Fruit fly (Drosophila melanogaster): ENCODE results near the gene CG42535.

dm6 chr3L:10678545-10679067 is 47.9 kb upstream of the CG42535 start:
- TF ChIP-seq CrebA (GFP tag; optimal IDR thresholded peaks at IDR 0.05; ENCODE audit: borderline replicate concordance) (peak; percentile 51), h (GFP tag; optimal IDR thresholded peaks at IDR 0.05) (peak; percentile 91), dsf (GFP tag; optimal IDR thresholded peaks at IDR 0.05; ENCODE audit: borderline replicate concordance) (no peak), sv (GFP tag; optimal IDR thresholded peaks at IDR 0.05) (peak; percentile 85), OdsH (GFP tag; optimal IDR thresholded peaks at IDR 0.05) (peak; percentile 86), Dfd (GFP tag; optimal IDR thresholded peaks at IDR 0.05) (peak; percentile 74), Sp1 (GFP tag; optimal IDR thresholded peaks at IDR 0.05) (peak; percentile 92), Jra (GFP tag; optimal IDR thresholded peaks at IDR 0.05) (peak; percentile 82), Hr78 (GFP tag; optimal IDR thresholded peaks at IDR 0.05) (no peak), lola (GFP tag; optimal IDR thresholded peaks at IDR 0.05) (no peak), CG32264 (GFP tag; optimal IDR thresholded peaks at IDR 0.05) (peak; percentile 65), br (GFP tag; optimal IDR thresholded peaks at IDR 0.05) (peak; percentile 96), usp (GFP tag; optimal IDR thresholded peaks at IDR 0.05) (no peak)

All from whole organism, wandering third instar larva.